Worm (Caenorhabditis elegans): ENCODE data around the gene C01G6.3.

DNA sequence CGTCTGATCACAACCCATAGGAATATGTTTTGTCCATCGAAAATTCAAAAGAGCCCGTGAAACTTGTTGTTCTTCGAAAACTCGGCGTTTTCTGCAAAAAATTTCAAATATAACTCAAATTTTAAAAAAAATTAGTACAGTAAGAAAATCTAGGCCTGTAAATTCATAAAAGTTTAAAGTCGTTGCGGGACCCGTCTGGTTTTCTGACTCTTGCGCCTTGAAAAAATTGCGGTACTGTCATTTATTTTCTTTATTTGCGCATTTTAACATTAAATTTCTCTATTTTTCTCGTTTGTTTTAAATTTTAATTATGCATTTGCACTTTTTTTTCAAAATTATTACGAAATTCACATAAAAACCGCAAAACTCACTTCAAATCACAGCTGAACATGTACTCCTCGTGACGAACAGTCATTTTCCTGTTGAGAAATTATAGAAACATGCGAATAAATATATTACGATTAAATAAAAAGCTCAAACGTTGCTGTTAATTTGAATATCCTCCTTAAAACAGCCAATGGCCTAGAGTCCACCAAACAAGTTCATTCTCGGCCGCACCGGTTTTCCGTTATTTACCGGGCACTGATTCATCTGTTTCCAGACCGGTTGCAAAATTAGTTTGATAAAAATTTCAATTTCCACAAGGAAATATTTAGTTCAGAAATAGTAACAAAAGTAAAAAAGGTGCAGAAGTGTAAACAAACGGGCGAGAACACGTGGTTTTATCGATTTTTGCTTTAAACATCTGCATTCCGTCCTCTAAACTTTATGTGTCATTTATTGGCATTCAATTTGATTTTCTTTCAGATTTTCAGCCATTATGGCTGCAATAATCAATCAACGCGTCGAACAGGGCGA lies 49.6 kb downstream of the C01G6.3 start, which contains the start of the genes csa-1 and wdfy-2:
- TF ChIP-seq cog-1 (tag; optimal IDR thresholded peaks at IDR 0.05) (no peak), ztf-29 (GFP tag; IDR thresholded peaks at IDR 0.05) (no peak), flt-1 (GFP tag; IDR thresholded peaks at IDR 0.05) (no peak), tab-1 (GFP tag; IDR thresholded peaks at IDR 0.05) (no peak)
